Worm (Caenorhabditis elegans): ENCODE data around the gene F59A6.12.

Gene F59A6.12

ce11 chrII:4992977-4993376, 18.9 kb downstream of the F59A6.12 start, which contains the start of gene pigb-1:
Gene pigb-1 (minus strand): TSS chrII:4993077.
- TF ChIP-seq zip-11 (GFP tag; IDR thresholded peaks at IDR 0.05) (no peak), Y48G9A.11 (GFP tag; IDR thresholded peaks at IDR 0.05) (no peak), nhr-111 (GFP tag; optimal IDR thresholded peaks at IDR 0.05) (no peak), mes-2 (tag; optimal IDR thresholded peaks at IDR 0.05; ENCODE audit: poor library complexity, severe bottlenecking) (no peak), ctbp-1 (GFP tag; IDR thresholded peaks at IDR 0.05) (0 out of 2 replicates have a peak, but pooled peaks have one; percentile 19), nhr-42 (GFP tag; IDR thresholded peaks at IDR 0.05) (no peak)

ce11 chrII:4989802-4990201, 22.1 kb downstream of the F59A6.12 start, which contains the start of gene T27F7.12:
Gene T27F7.12 (plus strand): TSS chrII:4990102.
- TF ChIP-seq zfp-2 (tag; optimal IDR thresholded peaks at IDR 0.05): no peak
- no peak for TF ChIP-seq cey-2 (tag; optimal IDR thresholded peaks at IDR 0.05; ENCODE audit: borderline replicate concordance, insufficient read depth)
- TF ChIP-seq dmd-9 (GFP tag; IDR thresholded peaks at IDR 0.05): no peak
- no peak for TF ChIP-seq lin-29 (GFP tag; IDR thresholded peaks at IDR 0.05)
- TF ChIP-seq tra-1 (GFP tag; IDR thresholded peaks at IDR 0.05): no peak
- no peak for TF ChIP-seq ztf-7 (tag; optimal IDR thresholded peaks at IDR 0.05)
- no peak for TF ChIP-seq nhr-76 (tag; optimal IDR thresholded peaks at IDR 0.05)
- no peak for TF ChIP-seq ceh-28 (tag; optimal IDR thresholded peaks at IDR 0.05)
- TF ChIP-seq nhr-28 (tag; optimal IDR thresholded peaks at IDR 0.05): no peak
- TF ChIP-seq ceh-32 (tag; optimal IDR thresholded peaks at IDR 0.05; ENCODE audit: poor library complexity): no peak
- TF ChIP-seq nhr-41 (GFP tag; IDR thresholded peaks at IDR 0.05): no peak
- TF ChIP-seq daf-19 (GFP tag; conservative IDR thresholded peaks at IDR 0.05): no peak
- no peak for TF ChIP-seq rbr-2 (tag; optimal IDR thresholded peaks at IDR 0.05)
- TF ChIP-seq mdt-29 (GFP tag; IDR thresholded peaks at IDR 0.05): no peak
- TF ChIP-seq dpl-1 (GFP tag; optimal IDR thresholded peaks at IDR 0.05): no peak
- TF ChIP-seq ctbp-1 (GFP tag; IDR thresholded peaks at IDR 0.05): no peak
- TF ChIP-seq hlh-11 (tag; optimal IDR thresholded peaks at IDR 0.05): no peak

ce11 chrII:4987257-4987656, 24.6 kb downstream of the F59A6.12 start:
- TF ChIP-seq mdl-1 (tag; optimal IDR thresholded peaks at IDR 0.05) (no peak), saeg-2 (GFP tag; IDR thresholded peaks at IDR 0.05) (no peak), Y5F2A.4 (GFP tag; optimal IDR thresholded peaks at IDR 0.05) (no peak), ces-1 (GFP tag; optimal IDR thresholded peaks at IDR 0.05) (no peak), zip-2 (tag; optimal IDR thresholded peaks at IDR 0.05) (no peak), fos-1 (tag; optimal IDR thresholded peaks at IDR 0.05) (no peak), spr-3 (GFP tag; optimal IDR thresholded peaks at IDR 0.05) (no peak), Y75B8A.6 (GFP tag; IDR thresholded peaks at IDR 0.05) (no peak), lin-13 (GFP tag; optimal IDR thresholded peaks at IDR 0.05) (no peak), hlh-11 (tag; optimal IDR thresholded peaks at IDR 0.05) (no peak), daf-19 (GFP tag; conservative IDR thresholded peaks at IDR 0.05) (no peak), nhr-237 (tag; optimal IDR thresholded peaks at IDR 0.05) (no peak), lin-38 (GFP tag; IDR thresholded peaks at IDR 0.05) (no peak), F10B5.3 (tag; optimal IDR thresholded peaks at IDR 0.05) (no peak)

ce11 chrII:4986664-4987063, 25.2 kb downstream of the F59A6.12 start:
- TF ChIP-seq mxl-3 (GFP tag; optimal IDR thresholded peaks at IDR 0.05) (no peak), ceh-20 (GFP tag; IDR thresholded peaks at IDR 0.05) (no peak), lin-1 (GFP tag; IDR thresholded peaks at IDR 0.05) (no peak), cey-2 (tag; optimal IDR thresholded peaks at IDR 0.05; ENCODE audit: borderline replicate concordance, insufficient read depth) (no peak), nhr-42 (GFP tag; IDR thresholded peaks at IDR 0.05) (no peak), rbr-2 (tag; optimal IDR thresholded peaks at IDR 0.05) (no peak)
